Worm (Caenorhabditis elegans): ENCODE results near the gene nlp-58.

The nlp-58 gene

ce11 chrV:9960376-9960775 lies 11.6 kb upstream of the nlp-58 start, which contains the start of gene T07C12.10:
Gene T07C12.10, minus strand, starts transcription at chrV:9960476.
- no peak for TF ChIP-seq cog-1 (tag; optimal IDR thresholded peaks at IDR 0.05)
- no peak for TF ChIP-seq med-1 (GFP tag; optimal IDR thresholded peaks at IDR 0.05; ENCODE audit: insufficient read depth)
- TF ChIP-seq klf-2 (GFP tag; conservative IDR thresholded peaks at IDR 0.05): no peak
- no peak for TF ChIP-seq ref-1 (GFP tag; conservative IDR thresholded peaks at IDR 0.05)
- TF ChIP-seq ztf-23 (GFP tag; IDR thresholded peaks at IDR 0.05): no peak
- TF ChIP-seq ztf-29 (GFP tag; IDR thresholded peaks at IDR 0.05): no peak
- no peak for TF ChIP-seq flt-1 (GFP tag; IDR thresholded peaks at IDR 0.05)

DNA sequence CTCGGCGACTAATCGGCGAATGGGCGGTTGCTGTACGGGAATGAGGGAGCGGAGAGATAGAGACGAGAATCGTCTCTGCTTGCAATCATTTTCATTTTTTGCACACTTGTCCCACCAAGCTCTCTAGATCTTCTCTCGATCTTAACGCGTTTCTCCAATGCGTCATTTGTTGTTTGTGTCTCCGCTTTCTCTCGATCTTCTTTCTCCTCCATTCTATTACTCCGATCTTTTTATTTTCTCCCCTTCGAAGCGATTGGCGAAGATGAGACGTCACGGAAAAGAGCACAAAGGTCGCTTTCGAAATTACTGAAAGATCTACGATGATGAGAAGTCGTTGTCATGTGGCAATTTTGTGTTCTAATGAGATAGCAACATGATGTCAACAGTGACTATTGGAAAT lies 9.9 kb upstream of the nlp-58 start:
- TF ChIP-seq ztf-29 (GFP tag; IDR thresholded peaks at IDR 0.05) (no peak), T22C8.4 (GFP tag; IDR thresholded peaks at IDR 0.05) (no peak), ref-1 (GFP tag; conservative IDR thresholded peaks at IDR 0.05) (no peak), cog-1 (tag; optimal IDR thresholded peaks at IDR 0.05) (no peak), ztf-23 (GFP tag; IDR thresholded peaks at IDR 0.05) (no peak), med-1 (GFP tag; optimal IDR thresholded peaks at IDR 0.05; ENCODE audit: insufficient read depth) (no peak), flt-1 (GFP tag; IDR thresholded peaks at IDR 0.05) (no peak), tab-1 (GFP tag; IDR thresholded peaks at IDR 0.05) (no peak), klf-2 (GFP tag; conservative IDR thresholded peaks at IDR 0.05) (no peak)

- TF ChIP-seq flt-1 (GFP tag; IDR thresholded peaks at IDR 0.05) (no peak), ref-1 (GFP tag; conservative IDR thresholded peaks at IDR 0.05) (no peak)
These were observed 9.5 kb upstream of the nlp-58 start, which contains the start of gene anmt-3 for ce11 chrV:9958231-9958630. Gene anmt-3, minus strand, starts transcription at chrV:9958331.

DNA sequence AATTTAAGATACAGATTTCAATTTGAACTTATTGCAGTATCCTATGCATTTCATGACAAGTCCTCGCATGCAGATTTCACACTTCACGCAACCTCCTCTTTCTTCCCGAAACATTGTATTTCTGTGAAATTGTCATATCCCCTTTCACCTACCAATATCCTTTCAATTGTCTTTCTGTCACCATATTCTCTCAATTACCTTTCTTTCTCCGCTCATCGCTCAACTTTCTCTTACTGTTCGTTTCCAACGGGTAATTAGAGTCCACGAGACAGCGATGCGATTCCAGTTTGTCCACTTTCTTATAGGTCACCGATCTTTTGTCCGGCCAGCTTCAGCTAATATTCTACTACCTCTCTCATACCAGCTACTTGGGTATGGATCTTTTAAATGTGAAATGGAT lies 3.7 kb upstream of the nlp-58 start, which contains the start of gene mam-5:
mam-5 (plus strand) TSS at position 304 of the 400 bp plus-strand sequence.
- TF ChIP-seq med-1 (GFP tag; optimal IDR thresholded peaks at IDR 0.05; ENCODE audit: insufficient read depth): no peak
- TF ChIP-seq ref-1 (GFP tag; conservative IDR thresholded peaks at IDR 0.05): no peak
- TF ChIP-seq cog-1 (tag; optimal IDR thresholded peaks at IDR 0.05): no peak
- no peak for TF ChIP-seq T22C8.4 (GFP tag; IDR thresholded peaks at IDR 0.05)
- TF ChIP-seq ztf-23 (GFP tag; IDR thresholded peaks at IDR 0.05): no peak
- no peak for TF ChIP-seq flt-1 (GFP tag; IDR thresholded peaks at IDR 0.05)
- no peak for TF ChIP-seq tab-1 (GFP tag; IDR thresholded peaks at IDR 0.05)
- TF ChIP-seq klf-2 (GFP tag; conservative IDR thresholded peaks at IDR 0.05): no peak

- TF ChIP-seq ref-1 (GFP tag; conservative IDR thresholded peaks at IDR 0.05) (no peak), cog-1 (tag; optimal IDR thresholded peaks at IDR 0.05) (no peak), T22C8.4 (GFP tag; IDR thresholded peaks at IDR 0.05) (no peak), klf-2 (GFP tag; conservative IDR thresholded peaks at IDR 0.05) (no peak), ztf-23 (GFP tag; IDR thresholded peaks at IDR 0.05) (no peak), tab-1 (GFP tag; IDR thresholded peaks at IDR 0.05) (no peak), ztf-29 (GFP tag; IDR thresholded peaks at IDR 0.05) (no peak), flt-1 (GFP tag; IDR thresholded peaks at IDR 0.05) (no peak), med-1 (GFP tag; optimal IDR thresholded peaks at IDR 0.05; ENCODE audit: insufficient read depth) (no peak)
These were observed 2.1 kb upstream of the nlp-58 start, which contains the start of gene ttr-46 for ce11 chrV:9950861-9951260. Gene ttr-46, plus strand, starts transcription at chrV:9951233.

ce11 chrV:9944093-9944492 lies 4.6 kb downstream of the nlp-58 start, which contains the start of gene sre-28:
Gene sre-28, plus strand, starts transcription at chrV:9944393.
- TF ChIP-seq T22C8.4 (GFP tag; IDR thresholded peaks at IDR 0.05): no peak
- no peak for TF ChIP-seq ztf-29 (GFP tag; IDR thresholded peaks at IDR 0.05)
- no peak for TF ChIP-seq flt-1 (GFP tag; IDR thresholded peaks at IDR 0.05)
- no peak for TF ChIP-seq med-1 (GFP tag; optimal IDR thresholded peaks at IDR 0.05; ENCODE audit: insufficient read depth)
- no peak for TF ChIP-seq klf-2 (GFP tag; conservative IDR thresholded peaks at IDR 0.05)

ce11 chrV:9943039-9943438 lies 5.7 kb downstream of the nlp-58 start, which contains the start of gene fipr-12:
Gene fipr-12, plus strand, starts transcription at chrV:9943339.
- no peak for TF ChIP-seq ztf-29 (GFP tag; IDR thresholded peaks at IDR 0.05)
- TF ChIP-seq ztf-23 (GFP tag; IDR thresholded peaks at IDR 0.05): no peak
- no peak for TF ChIP-seq cog-1 (tag; optimal IDR thresholded peaks at IDR 0.05)
- no peak for TF ChIP-seq med-1 (GFP tag; optimal IDR thresholded peaks at IDR 0.05; ENCODE audit: insufficient read depth)
- no peak for TF ChIP-seq T22C8.4 (GFP tag; IDR thresholded peaks at IDR 0.05)
- TF ChIP-seq klf-2 (GFP tag; conservative IDR thresholded peaks at IDR 0.05): no peak
- TF ChIP-seq flt-1 (GFP tag; IDR thresholded peaks at IDR 0.05): no peak
- TF ChIP-seq ref-1 (GFP tag; conservative IDR thresholded peaks at IDR 0.05): no peak
- TF ChIP-seq tab-1 (GFP tag; IDR thresholded peaks at IDR 0.05): no peak

DNA sequence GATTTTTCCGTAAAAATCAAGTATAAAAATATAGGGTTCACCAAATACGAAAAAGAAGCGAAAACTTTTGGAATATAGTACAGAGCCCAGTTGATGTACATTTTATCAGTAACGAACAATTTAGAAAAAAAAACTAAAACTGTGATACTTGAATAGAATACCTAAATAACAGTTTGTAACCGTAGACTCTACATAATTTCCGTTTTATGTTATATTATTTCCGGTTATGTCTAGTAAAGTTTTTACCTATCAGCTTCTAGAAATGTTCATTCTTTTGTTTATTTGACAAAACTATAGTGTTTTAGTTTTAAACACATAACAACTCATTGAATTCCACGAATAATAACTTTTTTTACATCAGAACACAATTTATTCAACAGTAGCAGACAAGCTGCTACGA lies 11.3 kb downstream of the nlp-58 start, which contains the start of gene srj-33:
srj-33 (minus strand) TSS at position 101 of the 400 bp plus-strand sequence.
- TF ChIP-seq ztf-23 (GFP tag; IDR thresholded peaks at IDR 0.05) (no peak), tab-1 (GFP tag; IDR thresholded peaks at IDR 0.05) (no peak), cog-1 (tag; optimal IDR thresholded peaks at IDR 0.05) (no peak), ref-1 (GFP tag; conservative IDR thresholded peaks at IDR 0.05) (no peak)

DNA sequence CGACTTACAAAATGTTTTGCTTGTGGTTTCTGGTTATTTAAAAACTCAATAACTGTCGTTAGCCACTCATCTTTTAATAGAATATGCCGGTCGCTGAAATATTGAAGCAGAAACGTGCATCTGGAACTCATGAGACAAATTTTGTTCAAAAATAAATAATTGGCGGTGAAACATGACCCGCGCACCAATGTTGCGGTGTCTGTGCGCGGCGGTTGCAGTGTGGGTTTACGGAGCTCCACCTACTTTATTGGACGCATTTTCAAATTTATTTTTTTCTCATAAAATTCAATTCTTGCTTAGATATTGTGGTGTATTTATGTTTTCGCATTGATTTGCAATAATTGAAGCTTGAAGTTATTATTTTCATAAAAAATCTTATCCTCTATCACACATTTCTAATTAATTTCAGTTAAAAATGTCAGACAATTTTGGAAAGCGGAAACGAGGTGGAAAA lies 18.1 kb downstream of the nlp-58 start, which contains the start of the genes rmh-2 and suds-3:
rmh-2 (minus strand) TSS at position 164 of the 454 bp plus-strand sequence.
suds-3 (plus strand) TSS at position 404 of the 454 bp plus-strand sequence.
- TF ChIP-seq med-1 (GFP tag; optimal IDR thresholded peaks at IDR 0.05; ENCODE audit: insufficient read depth) (peak; percentile 46), ref-1 (GFP tag; conservative IDR thresholded peaks at IDR 0.05) (no peak)

ce11 chrV:9927954-9928353 lies 20.8 kb downstream of the nlp-58 start:
- TF ChIP-seq cog-1 (tag; optimal IDR thresholded peaks at IDR 0.05) (no peak), flt-1 (GFP tag; IDR thresholded peaks at IDR 0.05) (no peak), T22C8.4 (GFP tag; IDR thresholded peaks at IDR 0.05) (no peak), ref-1 (GFP tag; conservative IDR thresholded peaks at IDR 0.05) (no peak), med-1 (GFP tag; optimal IDR thresholded peaks at IDR 0.05; ENCODE audit: insufficient read depth) (no peak), klf-2 (GFP tag; conservative IDR thresholded peaks at IDR 0.05) (no peak), tab-1 (GFP tag; IDR thresholded peaks at IDR 0.05) (no peak), ztf-29 (GFP tag; IDR thresholded peaks at IDR 0.05) (no peak), ztf-23 (GFP tag; IDR thresholded peaks at IDR 0.05) (no peak)

Measured in whole organism, midembryonic.